Fruit fly (Drosophila melanogaster) Kc167 (cell line): ENCODE results near the gene CG31674.

Experiments
- Sin3A ChIP-seq: fragments of >200 bp; optimal IDR thresholded peaks from 2 replicates; lab custom pipeline; 2018; ENCODE audit warnings: missing external identifiers
- h ChIP-seq: fragments of >200 bp; optimal IDR thresholded peaks from 3 replicates; lab custom pipeline; 2018; ENCODE audit warnings: missing external identifiers

DNA sequence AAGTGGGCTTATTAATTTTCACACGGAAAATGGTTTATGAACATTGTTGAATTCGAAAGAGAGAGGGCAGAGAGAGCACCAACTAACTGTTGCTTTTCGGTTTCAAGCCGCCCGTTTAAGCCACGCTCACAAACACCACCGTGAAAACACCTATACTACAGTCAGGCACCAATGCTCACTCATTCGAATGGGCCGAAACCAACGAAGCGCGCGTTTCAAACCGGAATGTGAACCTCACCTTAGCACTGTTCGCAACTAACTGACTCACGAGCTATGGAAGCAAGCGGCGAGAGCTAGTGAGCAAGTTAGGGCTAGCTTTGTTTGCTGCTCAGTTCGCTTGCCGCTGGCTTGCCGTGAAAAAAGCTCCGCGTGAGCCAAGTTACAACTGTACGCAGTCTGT is 37.2 kb upstream of the CG31674 start:
- TF ChIP-seq Sin3A (lab: Kevin White, UChicago) (no peak), h (lab: Kevin White, UChicago) (no peak)
